Fruit fly (Drosophila melanogaster): ENCODE measurements around the gene Osi7.

DNA sequence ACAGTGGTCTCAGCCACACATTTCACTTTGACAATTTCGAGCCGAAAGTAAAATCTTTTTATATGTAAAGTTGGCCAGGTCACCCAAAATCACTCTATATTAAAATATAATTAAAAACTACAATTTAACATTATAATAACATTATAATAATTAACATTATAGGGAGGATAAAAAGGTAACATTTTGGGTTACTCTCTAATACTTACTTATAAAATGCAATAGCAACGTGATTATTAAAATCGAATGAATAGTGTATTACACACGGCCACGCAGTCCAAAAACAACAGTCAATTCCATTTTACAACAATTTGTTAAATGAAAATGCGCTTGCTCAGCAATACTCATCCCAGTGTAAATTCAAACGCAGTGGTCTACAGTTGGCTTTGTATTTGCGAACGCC, 26.7 kb upstream of the Osi7 start:
- TF ChIP-seq CG8478 (optimal IDR thresholded peaks at IDR 0.05), result no peak
- TF ChIP-seq CTCF (optimal IDR thresholded peaks at IDR 0.05), result no peak
